Fruit fly (Drosophila melanogaster) whole organism, pupa: ENCODE measurements around the gene CG45307.

Experiments
- CG10348 ChIP-seq: fragments of 200-800 bp; sonication (Bioruptor generic); IDR thresholded peaks from 2 replicates; pipeline ENCODE4 v1.3.6; 2022; ENCODE audit warnings: missing biosample characterization, missing genetic modification characterization
- CG12605 ChIP-seq: fragments of 200-800 bp; sonication (Bioruptor generic); IDR thresholded peaks from 2 replicates; pipeline ENCODE4 v1.3.6; 2022; ENCODE audit warnings: missing biosample characterization, missing genetic modification characterization
- CG13204 ChIP-seq: fragments of 200-800 bp; sonication (Bioruptor generic); optimal IDR thresholded peaks from 2 replicates; lab custom pipeline; 2018; ENCODE audit warnings: missing biosample characterization, mild to moderate bottlenecking, missing genetic modification characterization, moderate library complexity
- CG17806 ChIP-seq: fragments of 200-800 bp; sonication (Bioruptor generic); optimal IDR thresholded peaks from 2 replicates; lab custom pipeline; 2018; ENCODE audit warnings: missing biosample characterization, mild to moderate bottlenecking, missing genetic modification characterization, moderate library complexity
- CG4496 ChIP-seq: fragments of 200-800 bp; sonication (Bioruptor generic); IDR thresholded peaks from 3 replicates; pipeline ENCODE4 v1.3.6; 2022; ENCODE audit warnings: missing biosample characterization, missing genetic modification characterization
- CG8159 ChIP-seq: fragments of 200-800 bp; sonication (Bioruptor generic); optimal IDR thresholded peaks from 3 replicates; lab custom pipeline; 2018; ENCODE audit warnings: missing biosample characterization, mild to moderate bottlenecking, missing genetic modification characterization, moderate library complexity
- CG8301 ChIP-seq: fragments of 200-800 bp; sonication (Bioruptor generic); optimal IDR thresholded peaks from 2 replicates; lab custom pipeline; 2018; ENCODE audit warnings: missing biosample characterization, mild to moderate bottlenecking, missing genetic modification characterization

DNA sequence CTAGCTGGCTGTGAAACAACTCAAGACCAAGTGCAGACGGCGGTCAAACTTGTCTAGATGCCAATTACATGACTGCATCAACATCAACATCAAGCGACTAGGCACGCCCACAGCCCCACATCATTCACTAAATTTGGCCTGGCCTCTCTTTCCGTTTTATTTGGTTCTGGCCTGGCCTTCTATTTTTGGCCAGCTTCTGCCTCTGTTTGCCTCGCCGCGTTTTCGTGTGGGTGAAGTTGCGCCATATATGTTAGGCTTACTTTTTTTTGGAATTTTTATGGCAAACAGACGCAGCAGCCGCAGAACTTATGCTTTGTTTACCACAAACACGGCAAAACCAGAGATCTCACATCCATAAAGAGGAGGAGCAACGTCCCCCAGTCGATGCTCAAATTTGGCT lies 36.5 kb downstream of the CG45307 start:
- no peak for TF ChIP-seq CG8301 (tag; lab: Kevin White, UChicago)
- no peak for TF ChIP-seq CG13204
- TF ChIP-seq CG8159 (tag; lab: Kevin White, UChicago), result no peak
- no peak for TF ChIP-seq CG12605
- no peak for TF ChIP-seq CG4496 (GFP tag; lab: Robert Waterston, UW)
- no peak for TF ChIP-seq CG17806
- no peak for TF ChIP-seq CG10348 (GFP tag; lab: Robert Waterston, UW)
